Fruit fly (Drosophila melanogaster) whole organism, wandering third instar larva: ENCODE measurements around the gene Tpr2.

Experiments used
- Abd-B ChIP-seq: fragments of >200 bp; optimal IDR thresholded peaks from 2 replicates; lab custom pipeline; 2017; ENCODE audit warnings: missing biosample characterization, missing genetic modification characterization
- CG32264 ChIP-seq: fragments of 200-800 bp; sonication (Bioruptor generic); optimal IDR thresholded peaks from 2 replicates; lab custom pipeline; 2016; ENCODE audit warnings: missing biosample characterization, missing genetic modification characterization
- CG9705 ChIP-seq: fragments of 200-800 bp; sonication (Bioruptor generic); optimal IDR thresholded peaks from 2 replicates; lab custom pipeline; 2018; ENCODE audit warnings: missing biosample characterization, mild to moderate bottlenecking, missing genetic modification characterization
- CrebA ChIP-seq: fragments of 200-800 bp; sonication (Bioruptor generic); optimal IDR thresholded peaks from 2 replicates; lab custom pipeline; 2016; ENCODE audit warnings: missing biosample characterization, mild to moderate bottlenecking, missing genetic modification characterization, borderline replicate concordance
- Dfd ChIP-seq: fragments of >200 bp; optimal IDR thresholded peaks from 2 replicates; lab custom pipeline; 2017; ENCODE audit warnings: missing biosample characterization, missing genetic modification characterization
- Dif ChIP-seq: fragments of 200-275, 200-300 bp; sonication (Bioruptor generic); optimal IDR thresholded peaks from 2 replicates; lab custom pipeline; 2018; ENCODE audit warnings: missing biosample characterization, missing genetic modification characterization; ENCODE audit not compliant: partially characterized antibody
- GATAd ChIP-seq: sonication (Bioruptor generic); optimal IDR thresholded peaks from 2 replicates; lab custom pipeline; 2016; ENCODE audit warnings: missing biosample characterization, missing genetic modification characterization
- HLH106 ChIP-seq: fragments of 200-800 bp; optimal IDR thresholded peaks from 3 replicates; lab custom pipeline; 2019; ENCODE audit warnings: missing biosample characterization, mild to moderate bottlenecking, missing genetic modification characterization, moderate library complexity
- Hnf4 ChIP-seq: fragments of 200-800 bp; sonication (Bioruptor generic); optimal IDR thresholded peaks from 2 replicates; lab custom pipeline; 2016; ENCODE audit warnings: missing biosample characterization, mild to moderate bottlenecking, missing genetic modification characterization
- Hr78 ChIP-seq: fragments of >200 bp; optimal IDR thresholded peaks from 2 replicates; lab custom pipeline; 2017; ENCODE audit warnings: missing biosample characterization, missing genetic modification characterization
- Hr83 ChIP-seq: fragments of 200-300 bp; sonication (Bioruptor generic); optimal IDR thresholded peaks from 2 replicates; lab custom pipeline; 2016; ENCODE audit warnings: missing biosample characterization, mild to moderate bottlenecking, missing genetic modification characterization, moderate library complexity; ENCODE audit not compliant: poor library complexity, severe bottlenecking
- Jra ChIP-seq: sonication (Bioruptor generic); optimal IDR thresholded peaks from 2 replicates; lab custom pipeline; 2016; ENCODE audit warnings: missing biosample characterization, missing genetic modification characterization
- Mio ChIP-seq: sonication (Bioruptor generic); optimal IDR thresholded peaks from 2 replicates; lab custom pipeline; 2016; ENCODE audit warnings: missing biosample characterization, missing genetic modification characterization
- Myc ChIP-seq: fragments of >200 bp; optimal IDR thresholded peaks from 2 replicates; lab custom pipeline; 2017
- N ChIP-seq: fragments of >200 bp; optimal IDR thresholded peaks from 2 replicates; lab custom pipeline; 2018; ENCODE audit warnings: missing biosample characterization, missing external identifiers, missing genetic modification characterization
- OdsH ChIP-seq: fragments of 200-800 bp; sonication (Bioruptor generic); optimal IDR thresholded peaks from 2 replicates; lab custom pipeline; 2016; ENCODE audit warnings: missing biosample characterization, mild to moderate bottlenecking, missing genetic modification characterization
- Rel ChIP-seq, 2 experiments: fragments of 200-800 bp; sonication (Bioruptor generic) in 1 of 2; optimal IDR thresholded peaks; 2 replicates in 1 of 2; 3 replicates in 1 of 2; lab custom pipeline; 2016 to 2019; ENCODE audit warnings: mild to moderate bottlenecking in 2 of 2, missing biosample characterization in 2 of 2, missing genetic modification characterization in 2 of 2, moderate library complexity in 1 of 2
- Sp1 ChIP-seq: fragments of 200-800 bp; sonication (Bioruptor generic); optimal IDR thresholded peaks from 3 replicates; lab custom pipeline; 2019; ENCODE audit warnings: missing biosample characterization, mild to moderate bottlenecking, missing genetic modification characterization, moderate library complexity
- Vsx2 ChIP-seq: fragments of 200-300, 225-300 bp; sonication (Bioruptor generic); optimal IDR thresholded peaks from 2 replicates; lab custom pipeline; 2018; ENCODE audit warnings: missing biosample characterization, missing genetic modification characterization; ENCODE audit not compliant: partially characterized antibody
- br ChIP-seq: fragments of 200-800 bp; sonication (Bioruptor generic); optimal IDR thresholded peaks from 2 replicates; lab custom pipeline; 2016; ENCODE audit warnings: missing biosample characterization, missing genetic modification characterization
- brk ChIP-seq: fragments of 200-800 bp; sonication (Bioruptor generic); optimal IDR thresholded peaks from 2 replicates; lab custom pipeline; 2016; ENCODE audit warnings: missing biosample characterization, mild to moderate bottlenecking, missing genetic modification characterization
- dl ChIP-seq, 2 experiments: fragments of 175-275, 200-275 bp in 1 of 2; fragments of 200-275 bp in 1 of 2; sonication (Bioruptor generic); optimal IDR thresholded peaks; lab custom pipeline; 2018; ENCODE audit warnings: mild to moderate bottlenecking in 2 of 2, missing biosample characterization in 2 of 2, missing genetic modification characterization in 2 of 2, moderate library complexity in 2 of 2; ENCODE audit not compliant: partially characterized antibody in 2 of 2, insufficient read depth in 1 of 2
- dmrt93B ChIP-seq: fragments of 200-800 bp; sonication (Bioruptor generic); optimal IDR thresholded peaks from 2 replicates; lab custom pipeline; 2018; ENCODE audit warnings: missing biosample characterization, mild to moderate bottlenecking, missing genetic modification characterization
- dsf ChIP-seq: sonication (Bioruptor generic); optimal IDR thresholded peaks from 2 replicates; lab custom pipeline; 2016; ENCODE audit warnings: missing biosample characterization, missing genetic modification characterization, borderline replicate concordance
- ey ChIP-seq: fragments of 200-800 bp; sonication (Bioruptor generic); optimal IDR thresholded peaks from 2 replicates; lab custom pipeline; 2016; ENCODE audit warnings: missing biosample characterization, missing genetic modification characterization
- foxo ChIP-seq, 2 experiments: fragments of 200-800 bp; sonication (Bioruptor generic); optimal IDR thresholded peaks; 2 replicates in 1 of 2; 3 replicates in 1 of 2; lab custom pipeline; 2016 to 2017; ENCODE audit warnings: missing biosample characterization in 2 of 2, missing genetic modification characterization in 2 of 2
- fru ChIP-seq: fragments of 200-800 bp; sonication (Bioruptor generic); optimal IDR thresholded peaks from 3 replicates; lab custom pipeline; 2016; ENCODE audit warnings: missing biosample characterization, mild to moderate bottlenecking, missing genetic modification characterization
- h ChIP-seq: fragments of 200-800 bp; sonication (Bioruptor generic); optimal IDR thresholded peaks from 3 replicates; lab custom pipeline; 2016; ENCODE audit warnings: missing biosample characterization, mild to moderate bottlenecking, missing genetic modification characterization
- jim ChIP-seq: fragments of 175-275, 200-325 bp; sonication (Bioruptor generic); optimal IDR thresholded peaks from 2 replicates; lab custom pipeline; 2016; ENCODE audit warnings: missing biosample characterization, mild to moderate bottlenecking, missing genetic modification characterization
- lola ChIP-seq: fragments of >200 bp; optimal IDR thresholded peaks from 2 replicates; lab custom pipeline; 2017; ENCODE audit warnings: missing biosample characterization, missing genetic modification characterization
- pan ChIP-seq: fragments of >200 bp; optimal IDR thresholded peaks from 2 replicates; lab custom pipeline; 2017
- psq ChIP-seq: fragments of 200-800 bp; sonication (Bioruptor generic); optimal IDR thresholded peaks from 3 replicates; lab custom pipeline; 2017; ENCODE audit warnings: missing biosample characterization, mild to moderate bottlenecking, missing genetic modification characterization, moderate library complexity
- rgr ChIP-seq: fragments of 200-800 bp; sonication (Bioruptor generic); optimal IDR thresholded peaks from 3 replicates; lab custom pipeline; 2016; ENCODE audit warnings: missing biosample characterization, mild to moderate bottlenecking, missing genetic modification characterization
- sage ChIP-seq: fragments of 200-800 bp; sonication (Bioruptor generic); optimal IDR thresholded peaks from 2 replicates; lab custom pipeline; 2016; ENCODE audit warnings: missing biosample characterization, mild to moderate bottlenecking, missing genetic modification characterization
- sv ChIP-seq: fragments of 200-800 bp; sonication (Bioruptor generic); optimal IDR thresholded peaks from 3 replicates; lab custom pipeline; 2016; ENCODE audit warnings: missing biosample characterization, missing genetic modification characterization
- tai ChIP-seq: sonication (Bioruptor generic); optimal IDR thresholded peaks from 2 replicates; lab custom pipeline; 2016; ENCODE audit warnings: missing biosample characterization, missing genetic modification characterization
- usp ChIP-seq: fragments of >200 bp; optimal IDR thresholded peaks from 2 replicates; lab custom pipeline; 2017; ENCODE audit warnings: missing biosample characterization, missing genetic modification characterization
- woc ChIP-seq: sonication (Bioruptor generic); optimal IDR thresholded peaks from 2 replicates; lab custom pipeline; 2016; ENCODE audit warnings: missing biosample characterization, mild to moderate bottlenecking, missing genetic modification characterization

Tpr2 gene

dm6 chr2L:16545772-16546171, 54.4 kb downstream of the Tpr2 start:
- TF ChIP-seq Hnf4 (GFP tag; lab: Kevin White, UChicago) (peak; percentile 62), psq (GFP tag; lab: Kevin White, UChicago) (peak; percentile 66), br (GFP tag; lab: Kevin White, UChicago) (peak; percentile 72), tai (GFP tag; lab: Kevin White, UChicago) (no peak), rgr (GFP tag; lab: Kevin White, UChicago) (peak; percentile 80), CG32264 (GFP tag; lab: Kevin White, UChicago) (peak; percentile 22), N (GFP tag; lab: Kevin White, UChicago) (no peak), Abd-B (GFP tag; lab: Kevin White, UChicago) (no peak), Sp1 (GFP tag; lab: Kevin White, UChicago) (peak; percentile 69), sage (GFP tag; lab: Kevin White, UChicago) (peak; percentile 67), brk (peak; percentile 62), Jra (GFP tag; lab: Kevin White, UChicago) (no peak), Myc (lab: Kevin White, UChicago) (no peak), ey (GFP tag; lab: Kevin White, UChicago) (peak; percentile 75), Hr78 (no peak), OdsH (peak; percentile 74), usp (no peak), Dfd (GFP tag; lab: Kevin White, UChicago) (no peak), CG9705 (peak; percentile 40), dmrt93B (GFP tag; lab: Kevin White, UChicago) (peak; percentile 47), h (GFP tag; lab: Kevin White, UChicago) (peak; percentile 92), pan (lab: Kevin White, UChicago) (no peak), Dif (GFP tag; lab: Kevin White, UChicago) (peak; percentile 11), Hr83 (GFP tag; lab: Kevin White, UChicago) (no peak), sv (GFP tag; lab: Kevin White, UChicago) (peak; percentile 43), jim (no peak), Vsx2 (no peak), HLH106 (peak; percentile 73), fru (GFP tag; lab: Kevin White, UChicago) (peak; percentile 84), foxo (GFP tag; optimal IDR thresholded peaks at IDR 0.05; lab: Kevin White, UChicago) (peak in 1 of 2 experiments; percentile 76), GATAd (GFP tag; lab: Kevin White, UChicago) (no peak), woc (GFP tag; lab: Kevin White, UChicago) (peak; percentile 77), CrebA (GFP tag; lab: Kevin White, UChicago) (no peak), Rel (GFP tag; optimal IDR thresholded peaks at IDR 0.05; lab: Kevin White, UChicago) (no peak), Rel (tag; optimal IDR thresholded peaks at IDR 0.05; lab: Kevin White, UChicago) (no peak), dl (GFP tag; optimal IDR thresholded peaks at IDR 0.05; lab: Kevin White, UChicago; ENCODE audit: insufficient read depth in 1 of 2, partially characterized antibody in 2 of 2) (no peak), lola (GFP tag; lab: Kevin White, UChicago) (no peak), dsf (GFP tag; lab: Kevin White, UChicago) (no peak), Mio (GFP tag; lab: Kevin White, UChicago) (no peak)

- TF ChIP-seq Sp1 (GFP tag; lab: Kevin White, UChicago) (no peak), Myc (lab: Kevin White, UChicago) (no peak), dsf (GFP tag; lab: Kevin White, UChicago) (no peak), sv (GFP tag; lab: Kevin White, UChicago) (no peak), Hr83 (GFP tag; lab: Kevin White, UChicago) (no peak), jim (no peak), tai (GFP tag; lab: Kevin White, UChicago) (no peak), Hr78 (no peak), woc (GFP tag; lab: Kevin White, UChicago) (no peak), Dfd (GFP tag; lab: Kevin White, UChicago) (no peak), br (GFP tag; lab: Kevin White, UChicago) (peak; percentile 27), rgr (GFP tag; lab: Kevin White, UChicago) (no peak), CG32264 (GFP tag; lab: Kevin White, UChicago) (no peak), Rel (GFP tag; optimal IDR thresholded peaks at IDR 0.05; lab: Kevin White, UChicago) (no peak), Rel (tag; optimal IDR thresholded peaks at IDR 0.05; lab: Kevin White, UChicago) (no peak), CG9705 (no peak), HLH106 (no peak), Abd-B (GFP tag; lab: Kevin White, UChicago) (no peak), Dif (GFP tag; lab: Kevin White, UChicago) (peak; percentile 9), dl (GFP tag; optimal IDR thresholded peaks at IDR 0.05; lab: Kevin White, UChicago; ENCODE audit: insufficient read depth in 1 of 2, partially characterized antibody in 2 of 2) (peak in 1 of 2 experiments; percentile 38), CrebA (GFP tag; lab: Kevin White, UChicago) (no peak), dmrt93B (GFP tag; lab: Kevin White, UChicago) (no peak), fru (GFP tag; lab: Kevin White, UChicago) (peak; percentile 38), h (GFP tag; lab: Kevin White, UChicago) (no peak), usp (no peak), Mio (GFP tag; lab: Kevin White, UChicago) (no peak), pan (lab: Kevin White, UChicago) (no peak), foxo (GFP tag; optimal IDR thresholded peaks at IDR 0.05; lab: Kevin White, UChicago) (peak in 1 of 2 experiments; percentile 55), Vsx2 (no peak), psq (GFP tag; lab: Kevin White, UChicago) (no peak), ey (GFP tag; lab: Kevin White, UChicago) (no peak), OdsH (no peak), brk (no peak)
These were observed 56.5 kb downstream of the Tpr2 start for dm6 chr2L:16547652-16548417.
